Fruit fly (Drosophila melanogaster) Kc167 (cell line): Measurements from ENCODE around the gene CG6083.
"Not testable (repeated sequence)": the region's sequence is repeated elsewhere in the genome, so short reads cannot be mapped to it uniquely, and the experiment has no call there.

Source experiments
- Myc ChIP-seq: fragments of >200 bp; optimal IDR thresholded peaks from 2 replicates; lab custom pipeline; 2017; ENCODE audit warnings: missing external identifiers
- Sin3A ChIP-seq: fragments of >200 bp; optimal IDR thresholded peaks from 2 replicates; lab custom pipeline; 2018; ENCODE audit warnings: missing external identifiers
- h ChIP-seq: fragments of >200 bp; optimal IDR thresholded peaks from 3 replicates; lab custom pipeline; 2018; ENCODE audit warnings: missing external identifiers
- insv ChIP-seq: fragments of >200 bp; optimal IDR thresholded peaks from 3 replicates; lab custom pipeline; 2018; ENCODE audit warnings: missing external identifiers
- psq ChIP-seq: fragments of >200 bp; optimal IDR thresholded peaks from 2 replicates; lab custom pipeline; 2017; ENCODE audit warnings: missing external identifiers
- ttk ChIP-seq: sonication (Bioruptor generic); optimal IDR thresholded peaks from 2 replicates; lab custom pipeline; 2017; ENCODE audit warnings: missing external identifiers

The CG6083 gene

dm6 chr3L:11593778-11594177, 32.1 kb downstream of the CG6083 start:
- TF ChIP-seq ttk (lab: Kevin White, UChicago) (no peak), psq (lab: Kevin White, UChicago) (no peak), Myc (lab: Kevin White, UChicago) (no peak), Sin3A (lab: Kevin White, UChicago) (no peak), insv (no peak), h (lab: Kevin White, UChicago) (no peak)

- TF ChIP-seq ttk (lab: Kevin White, UChicago) (no peak), Myc (lab: Kevin White, UChicago) (no peak), psq (lab: Kevin White, UChicago) (no peak), insv (no peak), Sin3A (lab: Kevin White, UChicago) (no peak), h (lab: Kevin White, UChicago) (no peak)
Observed at dm6 chr3L:11591803-11592202, 34.1 kb downstream of the CG6083 start.

- TF ChIP-seq Sin3A (lab: Kevin White, UChicago) (no peak), psq (lab: Kevin White, UChicago) (no peak), Myc (lab: Kevin White, UChicago) (no peak), h (lab: Kevin White, UChicago) (no peak), ttk (lab: Kevin White, UChicago) (no peak), insv (no peak)
Observed at dm6 chr3L:11591131-11591530, 34.8 kb downstream of the CG6083 start, which contains the start of gene CG33268. CG33268 (minus strand) TSS chr3L:11591231.

dm6 chr3L:11589395-11589794, 36.5 kb downstream of the CG6083 start, which contains the start of gene CG7377:
CG7377 (plus strand) TSS chr3L:11589695.
- not testable (repeated sequence) for TF ChIP-seq ttk, psq, Myc (lab: Kevin White, UChicago)

dm6 chr3L:11588594-11588993, 37.3 kb downstream of the CG6083 start:
- TF ChIP-seq Myc (lab: Kevin White, UChicago) (no peak), Sin3A (lab: Kevin White, UChicago) (no peak), insv (no peak), h (lab: Kevin White, UChicago) (no peak), ttk (lab: Kevin White, UChicago) (no peak), psq (lab: Kevin White, UChicago) (no peak)

- no peak for TF ChIP-seq insv
- TF ChIP-seq psq (lab: Kevin White, UChicago): no peak
- no peak for TF ChIP-seq h (lab: Kevin White, UChicago)
- TF ChIP-seq ttk (lab: Kevin White, UChicago): no peak
- TF ChIP-seq Sin3A (lab: Kevin White, UChicago): no peak
- no peak for TF ChIP-seq Myc (lab: Kevin White, UChicago)
Observed at dm6 chr3L:11587720-11588580, 38.0 kb downstream of the CG6083 start, which contains the start of gene rt. rt (minus strand) TSS chr3L:11587770.

dm6 chr3L:11586794-11587462, 39.0 kb downstream of the CG6083 start:
- TF ChIP-seq Sin3A (lab: Kevin White, UChicago): no peak
- TF ChIP-seq psq (lab: Kevin White, UChicago): no peak
- TF ChIP-seq insv: no peak
- no peak for TF ChIP-seq Myc (lab: Kevin White, UChicago)
- no peak for TF ChIP-seq h (lab: Kevin White, UChicago)
- no peak for TF ChIP-seq ttk (lab: Kevin White, UChicago)

- no peak for TF ChIP-seq h (lab: Kevin White, UChicago)
- TF ChIP-seq psq (lab: Kevin White, UChicago): no peak
- TF ChIP-seq Myc (lab: Kevin White, UChicago): no peak
- TF ChIP-seq ttk (lab: Kevin White, UChicago): no peak
- no peak for TF ChIP-seq Sin3A (lab: Kevin White, UChicago)
- no peak for TF ChIP-seq insv
Observed at dm6 chr3L:11583964-11584363, 42.0 kb downstream of the CG6083 start, which contains the start of gene CG32086. CG32086 (minus strand) TSS chr3L:11584064.

- no peak for TF ChIP-seq Myc (lab: Kevin White, UChicago)
- no peak for TF ChIP-seq insv
- no peak for TF ChIP-seq h (lab: Kevin White, UChicago)
- TF ChIP-seq Sin3A (lab: Kevin White, UChicago): no peak
- no peak for TF ChIP-seq ttk (lab: Kevin White, UChicago)
- TF ChIP-seq psq (lab: Kevin White, UChicago): no peak
Observed at dm6 chr3L:11582097-11582496, 43.8 kb downstream of the CG6083 start, which contains the start of gene CG33269. CG33269 (minus strand) TSS chr3L:11582197.

- TF ChIP-seq ttk (lab: Kevin White, UChicago): no peak
- TF ChIP-seq psq (lab: Kevin White, UChicago): no peak
- no peak for TF ChIP-seq h (lab: Kevin White, UChicago)
- no peak for TF ChIP-seq Myc (lab: Kevin White, UChicago)
- no peak for TF ChIP-seq insv
- no peak for TF ChIP-seq Sin3A (lab: Kevin White, UChicago)
Observed at dm6 chr3L:11580919-11581318, 45.0 kb downstream of the CG6083 start, which contains the start of gene CG43391. CG43391 (minus strand) TSS chr3L:11581019.

dm6 chr3L:11579919-11580318, 46.0 kb downstream of the CG6083 start, which contains the start of gene CG43390:
CG43390 (minus strand) TSS chr3L:11579950.
- TF ChIP-seq Sin3A (lab: Kevin White, UChicago) (no peak), h (lab: Kevin White, UChicago) (no peak), ttk (lab: Kevin White, UChicago) (no peak)
